Worm (Caenorhabditis elegans) whole organism, L4 larva: Measurements from ENCODE around the gene M106.3.

Source experiments
- F10B5.3 ChIP-seq: sonication (generic microtip); optimal IDR thresholded peaks from 2 replicates; lab custom pipeline; 2016; ENCODE audit warnings: mild to moderate bottlenecking, missing genetic modification characterization, missing compliant biosample characterization
- F26F4.8 ChIP-seq: fragments of 200-800 bp; sonication (Bioruptor generic); conservative IDR thresholded peaks from 2 replicates; pipeline ENCODE4 v1.3.6; 2022; ENCODE audit warnings: missing genetic modification characterization, missing compliant biosample characterization
- F44E2.7 ChIP-seq: fragments of 200-800 bp; sonication (Bioruptor generic); IDR thresholded peaks from 2 replicates; pipeline ENCODE4 v2.1.2; 2022; ENCODE audit warnings: missing genetic modification characterization, missing compliant biosample characterization
- T20F7.1 ChIP-seq: fragments of 200-800 bp; sonication (Bioruptor generic); optimal IDR thresholded peaks from 2 replicates; lab custom pipeline; 2018; ENCODE audit warnings: mild to moderate bottlenecking, missing genetic modification characterization, missing compliant biosample characterization
- T26A8.4 ChIP-seq: fragments of 200-800 bp; sonication (Bioruptor generic); IDR thresholded peaks from 2 replicates; pipeline ENCODE4 v1.3.6; 2022; ENCODE audit warnings: missing genetic modification characterization, missing compliant biosample characterization
- Y48G9A.11 ChIP-seq: fragments of 200-800 bp; sonication (Bioruptor generic); IDR thresholded peaks from 2 replicates; pipeline ENCODE4 v1.3.6; 2022; ENCODE audit warnings: missing genetic modification reagents, missing genetic modification characterization, missing compliant biosample characterization
- Y75B8A.6 ChIP-seq: fragments of 200-800 bp; sonication (Bioruptor generic); IDR thresholded peaks from 2 replicates; pipeline ENCODE4 v1.3.6; 2022; ENCODE audit warnings: missing genetic modification reagents, missing genetic modification characterization, missing compliant biosample characterization
- aha-1 ChIP-seq: fragments of 150-350 bp; peaks from one replicate; lab custom pipeline; 2014; ENCODE audit warnings: missing biosample characterization, missing genetic modification characterization
- ama-1 ChIP-seq: fragments of 150-350 bp; optimal IDR thresholded peaks from 2 replicates; lab custom pipeline; 2014; ENCODE audit warnings: inconsistent platforms, mixed read lengths
- ceh-20 ChIP-seq: fragments of 200-800 bp; sonication (Bioruptor generic); IDR thresholded peaks from 2 replicates; pipeline ENCODE4 v1.3.6; 2022; ENCODE audit warnings: missing genetic modification reagents, missing genetic modification characterization, missing compliant biosample characterization
- ceh-28 ChIP-seq: fragments of 150-350 bp; optimal IDR thresholded peaks from 2 replicates; lab custom pipeline; 2014; ENCODE audit warnings: missing biosample characterization, missing genetic modification reagents, missing genetic modification characterization
- ceh-44 ChIP-seq: fragments of 200-800 bp; sonication (Bioruptor generic); IDR thresholded peaks from 2 replicates; pipeline ENCODE4 v1.3.6; 2022; ENCODE audit warnings: missing genetic modification reagents, missing genetic modification characterization, missing compliant biosample characterization
- ceh-62 ChIP-seq: sonication (generic microtip); optimal IDR thresholded peaks from 2 replicates; lab custom pipeline; 2017; ENCODE audit warnings: missing biosample characterization, missing genetic modification characterization
- ceh-82 ChIP-seq: sonication (generic microtip); optimal IDR thresholded peaks from 2 replicates; lab custom pipeline; 2017; ENCODE audit warnings: missing biosample characterization, missing genetic modification characterization
- ctbp-1 ChIP-seq: fragments of 200-800 bp; sonication (Bioruptor generic); IDR thresholded peaks from 2 replicates; pipeline ENCODE4 v1.3.6; 2022; ENCODE audit warnings: missing genetic modification reagents, missing genetic modification characterization, missing compliant biosample characterization
- daf-19 ChIP-seq: fragments of 200-800 bp; sonication (Bioruptor generic); conservative IDR thresholded peaks from 2 replicates; pipeline ENCODE4 v1.3.6; 2022; ENCODE audit warnings: missing genetic modification characterization, missing compliant biosample characterization
- daf-8 ChIP-seq: fragments of 200-800 bp; sonication (Bioruptor generic); IDR thresholded peaks from 2 replicates; pipeline ENCODE4 v1.3.6; 2022; ENCODE audit warnings: missing genetic modification characterization, missing compliant biosample characterization
- dmd-8 ChIP-seq: fragments of 200-800 bp; sonication (Bioruptor generic); IDR thresholded peaks from 2 replicates; pipeline ENCODE4 v1.3.6; 2022; ENCODE audit warnings: missing genetic modification characterization, missing compliant biosample characterization
- dmd-9 ChIP-seq: fragments of 200-800 bp; sonication (Bioruptor generic); IDR thresholded peaks from 2 replicates; pipeline ENCODE4 v1.3.6; 2022; ENCODE audit warnings: missing genetic modification reagents, missing genetic modification characterization, missing compliant biosample characterization
- dpl-1 ChIP-seq: fragments of 150-350 bp; optimal IDR thresholded peaks from 2 replicates; lab custom pipeline; 2014; ENCODE audit warnings: missing biosample characterization, missing genetic modification reagents, missing genetic modification characterization
- duxl-1 ChIP-seq: sonication (generic microtip); optimal IDR thresholded peaks from 2 replicates; lab custom pipeline; 2016; ENCODE audit warnings: mild to moderate bottlenecking, missing genetic modification characterization, moderate library complexity, missing compliant biosample characterization; ENCODE audit not compliant: poor library complexity
- fkh-10 ChIP-seq: fragments of 150-350 bp; optimal IDR thresholded peaks from 2 replicates; lab custom pipeline; 2014; ENCODE audit warnings: missing biosample characterization, missing genetic modification reagents, missing genetic modification characterization
- gei-8 ChIP-seq: fragments of 200-800 bp; sonication (Bioruptor generic); optimal IDR thresholded peaks from 2 replicates; lab custom pipeline; 2018; ENCODE audit warnings: mild to moderate bottlenecking, missing genetic modification characterization, missing compliant biosample characterization
- hif-1 ChIP-seq, 2 experiments: sonication (generic microtip); optimal IDR thresholded peaks; 2 replicates each; lab custom pipeline; 2016 to 2017; ENCODE audit warnings: missing compliant biosample characterization in 2 of 2, missing genetic modification characterization in 2 of 2, missing genetic modification reagents in 2 of 2, missing genotype in 2 of 2, mild to moderate bottlenecking in 1 of 2
- hlh-30 ChIP-seq: sonication (generic microtip); optimal IDR thresholded peaks from 2 replicates; lab custom pipeline; 2017; ENCODE audit warnings: antibody characterized with exemption, mild to moderate bottlenecking, missing genetic modification characterization, missing compliant biosample characterization; ENCODE audit not compliant: insufficient read depth
- lim-7 ChIP-seq: fragments of 200-800 bp; sonication (Bioruptor generic); IDR thresholded peaks from 2 replicates; pipeline ENCODE4 v1.3.6; 2022; ENCODE audit warnings: missing genetic modification characterization, missing compliant biosample characterization
- lin-39 ChIP-seq: fragments of 150-350 bp; optimal IDR thresholded peaks from 2 replicates; lab custom pipeline; 2014; ENCODE audit warnings: missing biosample characterization, missing genetic modification reagents, missing genetic modification characterization
- lir-3 ChIP-seq: sonication (generic microtip); optimal IDR thresholded peaks from 2 replicates; lab custom pipeline; 2016; ENCODE audit warnings: mild to moderate bottlenecking, missing genetic modification characterization, missing compliant biosample characterization
- mep-1 ChIP-seq: fragments of 150-350 bp; sonication (generic microtip); optimal IDR thresholded peaks from 3 replicates; lab custom pipeline; 2014; ENCODE audit warnings: missing biosample characterization, missing genetic modification characterization
- mes-2 ChIP-seq: sonication (generic microtip); optimal IDR thresholded peaks from 2 replicates; lab custom pipeline; 2016; ENCODE audit warnings: missing genotype, mild to moderate bottlenecking, missing genetic modification characterization, missing compliant biosample characterization; ENCODE audit not compliant: poor library complexity, severe bottlenecking
- nhr-10 ChIP-seq: fragments of 150-350 bp; optimal IDR thresholded peaks from 2 replicates; lab custom pipeline; 2014; ENCODE audit warnings: missing biosample characterization, missing genetic modification characterization
- nhr-11 ChIP-seq: fragments of 150-350 bp; optimal IDR thresholded peaks from 2 replicates; lab custom pipeline; 2014; ENCODE audit warnings: missing biosample characterization, missing genetic modification characterization
- nhr-111 ChIP-seq: fragments of 200-800 bp; sonication (Bioruptor generic); optimal IDR thresholded peaks from 2 replicates; lab custom pipeline; 2018; ENCODE audit warnings: mild to moderate bottlenecking, missing genetic modification characterization, missing compliant biosample characterization
- nhr-237 ChIP-seq: sonication (generic microtip); optimal IDR thresholded peaks from 2 replicates; lab custom pipeline; 2017; ENCODE audit warnings: missing biosample characterization, missing genetic modification characterization
- nhr-25 ChIP-seq: sonication (generic microtip); optimal IDR thresholded peaks from 2 replicates; lab custom pipeline; 2017; ENCODE audit warnings: missing genetic modification characterization, mild to moderate bottlenecking, missing compliant biosample characterization, antibody characterized with exemption, moderate library complexity, borderline replicate concordance; ENCODE audit not compliant: insufficient read depth
- nhr-28 ChIP-seq: fragments of 150-350 bp; optimal IDR thresholded peaks from 2 replicates; lab custom pipeline; 2014; ENCODE audit warnings: missing biosample characterization, missing genetic modification characterization
- nhr-41 ChIP-seq: fragments of 200-800 bp; sonication (Bioruptor generic); IDR thresholded peaks from 2 replicates; pipeline ENCODE4 v1.3.6; 2022; ENCODE audit warnings: missing genetic modification reagents, missing genetic modification characterization, missing compliant biosample characterization
- nhr-42 ChIP-seq: fragments of 200-800 bp; sonication (Bioruptor generic); IDR thresholded peaks from 2 replicates; pipeline ENCODE4 v1.3.6; 2022; ENCODE audit warnings: missing genetic modification characterization, missing compliant biosample characterization
- nhr-48 ChIP-seq: sonication (generic microtip); optimal IDR thresholded peaks from 2 replicates; lab custom pipeline; 2016; ENCODE audit warnings: mild to moderate bottlenecking, missing genetic modification characterization, missing compliant biosample characterization
- nhr-6 ChIP-seq: fragments of 150-350 bp; optimal IDR thresholded peaks from 2 replicates; lab custom pipeline; 2014; ENCODE audit warnings: missing biosample characterization, missing genetic modification characterization
- pha-4 ChIP-seq, 2 experiments: fragments of 150-350 bp in 1 of 2; fragments of 200-800 bp in 1 of 2; sonication (Bioruptor generic) in 1 of 2; IDR thresholded peaks in 1 of 2; optimal IDR thresholded peaks in 1 of 2; 2 replicates each; pipeline versions ENCODE4 v1.3.6 to Lab custom; 2014 to 2022; ENCODE audit warnings: missing genetic modification characterization in 2 of 2, missing genetic modification reagents in 2 of 2, missing biosample characterization in 1 of 2, missing compliant biosample characterization in 1 of 2
- rbr-2 ChIP-seq: sonication (generic microtip); optimal IDR thresholded peaks from 2 replicates; lab custom pipeline; 2016; ENCODE audit warnings: missing genotype, missing genetic modification characterization, missing compliant biosample characterization
- saeg-2 ChIP-seq: fragments of 200-800 bp; sonication (Bioruptor generic); IDR thresholded peaks from 2 replicates; pipeline ENCODE4 v1.3.6; 2022; ENCODE audit warnings: missing genetic modification reagents, missing genetic modification characterization, missing compliant biosample characterization
- set-16 ChIP-seq: fragments of 200-800 bp; sonication (Bioruptor generic); IDR thresholded peaks from 2 replicates; pipeline ENCODE4 v1.3.6; 2022; ENCODE audit warnings: missing genetic modification reagents, missing genetic modification characterization, missing compliant biosample characterization
- tag-97 ChIP-seq: fragments of 200-800 bp; sonication (Bioruptor generic); IDR thresholded peaks from 2 replicates; pipeline ENCODE4 v1.3.6; 2022; ENCODE audit warnings: missing genetic modification characterization, missing compliant biosample characterization
- unc-62 ChIP-seq, 3 experiments: fragments of 150-350 bp in 1 of 3; sonication (generic microtip); optimal IDR thresholded peaks in 2 of 3; peaks in 1 of 3; 1 replicate in 1 of 3; 2 replicates in 2 of 3; lab custom pipeline; 2014 to 2017; ENCODE audit warnings: missing biosample characterization in 3 of 3, missing genetic modification characterization in 3 of 3, missing genetic modification reagents in 3 of 3, missing genotype in 1 of 3
- zfp-2 ChIP-seq: sonication (generic microtip); optimal IDR thresholded peaks from 2 replicates; lab custom pipeline; 2016; ENCODE audit warnings: mild to moderate bottlenecking, missing genetic modification characterization, missing compliant biosample characterization
- zip-11 ChIP-seq: fragments of 200-800 bp; sonication (Bioruptor generic); IDR thresholded peaks from 2 replicates; pipeline ENCODE4 v1.3.6; 2022; ENCODE audit warnings: missing genetic modification characterization, missing compliant biosample characterization
- zip-2 ChIP-seq: fragments of 150-350 bp; optimal IDR thresholded peaks from 2 replicates; lab custom pipeline; 2014; ENCODE audit warnings: missing biosample characterization, missing genetic modification characterization
- ztf-11 ChIP-seq: fragments of 150-350 bp; optimal IDR thresholded peaks from 2 replicates; lab custom pipeline; 2014; ENCODE audit warnings: missing biosample characterization, missing genetic modification characterization
- ztf-7 ChIP-seq: fragments of 150-350 bp; optimal IDR thresholded peaks from 2 replicates; lab custom pipeline; 2014; ENCODE audit warnings: missing biosample characterization, missing genetic modification characterization

The M106.3 gene

DNA sequence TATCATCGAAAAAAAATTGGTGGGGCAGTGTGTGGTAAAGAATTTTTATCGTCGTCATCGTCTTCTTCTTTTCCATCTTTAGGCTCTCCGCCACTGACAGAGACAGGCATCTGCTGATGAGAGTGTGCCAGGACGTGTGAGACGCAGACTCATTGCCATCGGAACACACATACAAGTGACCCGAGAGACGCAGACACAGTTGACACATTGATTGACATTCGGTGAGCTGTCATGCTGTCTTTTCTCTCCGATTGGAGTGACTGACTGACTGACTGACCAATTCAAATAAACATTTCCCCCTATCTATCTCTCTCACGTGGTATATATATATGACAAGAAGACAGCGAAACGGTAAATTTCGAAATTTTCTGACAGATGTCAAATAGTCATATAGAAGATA lies 9.6 kb downstream of the M106.3 start (continued):
- TF ChIP-seq gei-8 (peak; percentile 66), nhr-42 (GFP tag; lab: Robert Waterston, UW) (0 out of 2 replicates have a peak, but pooled peaks have one; percentile 53), nhr-41 (GFP tag; lab: Robert Waterston, UW) (peak; percentile 81; the same call in 1 of the 2 replicates), T26A8.4 (GFP tag; lab: Robert Waterston, UW) (peak; percentile 66), ama-1 (lab: Kevin White, UChicago) (no peak), dmd-9 (GFP tag; lab: Robert Waterston, UW) (no peak), ceh-44 (GFP tag; lab: Robert Waterston, UW) (no peak), Y48G9A.11 (GFP tag; lab: Robert Waterston, UW) (no peak), ztf-11 (tag; lab: Kevin White, UChicago) (no peak), ceh-82 (tag; lab: Kevin White, UChicago) (no peak), nhr-28 (tag; lab: Kevin White, UChicago) (peak; percentile 66), dpl-1 (GFP tag; lab: Kevin White, UChicago) (peak; percentile 48), nhr-6 (tag; lab: Kevin White, UChicago) (peak; percentile 69), nhr-10 (peak; percentile 40), zfp-2 (tag; lab: Kevin White, UChicago) (peak; percentile 7), fkh-10 (no peak), ceh-28 (tag; lab: Kevin White, UChicago) (no peak), nhr-237 (no peak), F10B5.3 (tag; lab: Kevin White, UChicago) (no peak), zip-2 (tag; lab: Kevin White, UChicago) (no peak), Y75B8A.6 (no peak), mep-1 (peak; percentile 80), rbr-2 (tag; lab: Kevin White, UChicago) (peak; percentile 55), tag-97 (no peak), hlh-30 (tag; lab: Kevin White, UChicago) (peak; percentile 94), zip-11 (GFP tag; lab: Robert Waterston, UW) (no peak), lir-3 (no peak), F26F4.8 (no peak), nhr-111 (no peak), aha-1 (tag; lab: Kevin White, UChicago) (no peak), ceh-62 (tag; lab: Kevin White, UChicago) (no peak), ctbp-1 (GFP tag; lab: Robert Waterston, UW) (0 out of 2 replicates have a peak, but pooled peaks have one; percentile 29), T20F7.1 (GFP tag; lab: Kevin White, UChicago) (peak; percentile 83), duxl-1 (tag; lab: Kevin White, UChicago) (no peak), F44E2.7 (GFP tag; lab: Robert Waterston, UW) (no peak), daf-19 (GFP tag; lab: Robert Waterston, UW) (no peak), lim-7 (GFP tag; lab: Robert Waterston, UW) (no peak), nhr-48 (tag; lab: Kevin White, UChicago) (peak; percentile 90), saeg-2 (GFP tag; lab: Robert Waterston, UW) (peak; percentile 59; the same call in 1 of the 2 replicates), unc-62 (GFP tag; optimal IDR thresholded peaks at IDR 0.05 in 1 of 2; lab: Kevin White, UChicago) (peak; percentile 79 to 100), unc-62 (tag; optimal IDR thresholded peaks at IDR 0.05; lab: Kevin White, UChicago) (no peak), hif-1 (tag; optimal IDR thresholded peaks at IDR 0.05; lab: Kevin White, UChicago) (peak in 1 of 2 experiments; percentile 32), dmd-8 (no peak), daf-8 (GFP tag; lab: Robert Waterston, UW) (no peak), mes-2 (peak; percentile 50), lin-39 (tag; lab: Kevin White, UChicago) (no peak), set-16 (peak; percentile 62), ztf-7 (peak; percentile 48), nhr-11 (tag; lab: Kevin White, UChicago) (no peak), nhr-25 (tag; lab: Kevin White, UChicago) (peak; percentile 73), pha-4 (GFP tag; IDR thresholded peaks at IDR 0.05; lab: Robert Waterston, UW) (peak; percentile 65), pha-4 (tag; optimal IDR thresholded peaks at IDR 0.05; lab: Kevin White, UChicago) (peak; percentile 29), ceh-20 (GFP tag; lab: Robert Waterston, UW) (peak; percentile 96)
